Worm (Caenorhabditis elegans) whole organism, L2 larva: Measurements from ENCODE around the gene lgmn-1.

Experiments used
- C34F6.9 ChIP-seq: fragments of 150-350 bp; optimal IDR thresholded peaks from 2 replicates; lab custom pipeline; 2014; ENCODE audit warnings: missing biosample characterization, missing genetic modification characterization
- F13H6.1 ChIP-seq: sonication (generic microtip); optimal IDR thresholded peaks from 2 replicates; lab custom pipeline; 2016; ENCODE audit warnings: missing genetic modification characterization, missing compliant biosample characterization
- Y55F3AM.14 ChIP-seq: fragments of 200-800 bp; sonication (Bioruptor generic); optimal IDR thresholded peaks from 2 replicates; lab custom pipeline; 2018; ENCODE audit warnings: mild to moderate bottlenecking, missing genetic modification characterization, missing compliant biosample characterization
- ZK546.5 ChIP-seq: sonication (generic microtip); optimal IDR thresholded peaks from 2 replicates; lab custom pipeline; 2017; ENCODE audit warnings: missing biosample characterization, missing genetic modification characterization
- alr-1 ChIP-seq: fragments of 150-350 bp; optimal IDR thresholded peaks from 2 replicates; lab custom pipeline; 2014; ENCODE audit warnings: missing biosample characterization, missing genetic modification characterization
- aly-2 ChIP-seq: fragments of 150-350 bp; optimal IDR thresholded peaks from 2 replicates; lab custom pipeline; 2014; ENCODE audit warnings: missing biosample characterization, missing genetic modification characterization
- ama-1 ChIP-seq: fragments of 150-350 bp; optimal IDR thresholded peaks from 2 replicates; lab custom pipeline; 2018; ENCODE audit warnings: inconsistent platforms
- blmp-1 ChIP-seq: sonication (generic microtip); optimal IDR thresholded peaks from 2 replicates; lab custom pipeline; 2017; ENCODE audit warnings: missing genetic modification characterization, mild to moderate bottlenecking, missing compliant biosample characterization, antibody characterized with exemption, moderate library complexity; ENCODE audit not compliant: insufficient read depth
- ceh-16 ChIP-seq: fragments of 150-350 bp; optimal IDR thresholded peaks from 2 replicates; lab custom pipeline; 2014; ENCODE audit warnings: missing biosample characterization, missing genetic modification characterization
- dmd-4 ChIP-seq: sonication (generic microtip); optimal IDR thresholded peaks from 2 replicates; lab custom pipeline; 2017; ENCODE audit warnings: missing biosample characterization, missing genetic modification characterization
- egl-27 ChIP-seq: sonication (generic microtip); optimal IDR thresholded peaks from 3 replicates; lab custom pipeline; 2017; ENCODE audit warnings: missing biosample characterization, missing genetic modification reagents, missing genetic modification characterization
- elt-1 ChIP-seq: fragments of 150-350 bp; optimal IDR thresholded peaks from 2 replicates; lab custom pipeline; 2014; ENCODE audit warnings: missing biosample characterization, missing genetic modification characterization
- elt-3 ChIP-seq: sonication (generic microtip); optimal IDR thresholded peaks from 2 replicates; lab custom pipeline; 2017; ENCODE audit warnings: missing biosample characterization, missing genetic modification characterization
- fos-1 ChIP-seq: fragments of 150-350 bp; optimal IDR thresholded peaks from 2 replicates; lab custom pipeline; 2014; ENCODE audit warnings: missing biosample characterization, missing genetic modification characterization
- gmeb-1 ChIP-seq: fragments of 150-350 bp; optimal IDR thresholded peaks from 2 replicates; lab custom pipeline; 2014; ENCODE audit warnings: missing biosample characterization, missing genetic modification characterization
- lin-11 ChIP-seq: fragments of 150-350 bp; sonication (generic microtip); optimal IDR thresholded peaks from 2 replicates; lab custom pipeline; 2014; ENCODE audit warnings: missing biosample characterization, missing genetic modification characterization, inconsistent platforms, mixed read lengths
- lin-13 ChIP-seq: fragments of 150-350 bp; optimal IDR thresholded peaks from 2 replicates; lab custom pipeline; 2014; ENCODE audit warnings: missing biosample characterization, missing genetic modification reagents, missing genetic modification characterization
- lin-39 ChIP-seq: fragments of 150-350 bp; optimal IDR thresholded peaks from 2 replicates; lab custom pipeline; 2014; ENCODE audit warnings: missing biosample characterization, missing genetic modification reagents, missing genetic modification characterization
- lsy-2 ChIP-seq, 2 experiments: fragments of 150-350 bp in 1 of 2; sonication (generic microtip) in 1 of 2; optimal IDR thresholded peaks; 2 replicates each; lab custom pipeline; 2014 to 2017; ENCODE audit warnings: missing biosample characterization in 2 of 2, missing genetic modification characterization in 2 of 2
- mbf-1 ChIP-seq: sonication (generic microtip); optimal IDR thresholded peaks from 2 replicates; lab custom pipeline; 2017; ENCODE audit warnings: missing biosample characterization, missing genetic modification characterization
- mdl-1 ChIP-seq, 2 experiments: fragments of 150-350 bp in 1 of 2; sonication (generic microtip) in 1 of 2; optimal IDR thresholded peaks; 2 replicates each; lab custom pipeline; 2017; ENCODE audit warnings: missing biosample characterization in 2 of 2, missing genetic modification characterization in 2 of 2
- nhr-12 ChIP-seq: fragments of 150-350 bp; optimal IDR thresholded peaks from 2 replicates; lab custom pipeline; 2014; ENCODE audit warnings: missing biosample characterization, missing genetic modification characterization
- nhr-21 ChIP-seq: fragments of 150-350 bp; optimal IDR thresholded peaks from 2 replicates; lab custom pipeline; 2014; ENCODE audit warnings: missing biosample characterization, missing genetic modification characterization
- nhr-237 ChIP-seq: fragments of 150-350 bp; optimal IDR thresholded peaks from 2 replicates; lab custom pipeline; 2014; ENCODE audit warnings: missing biosample characterization, missing genetic modification characterization
- nhr-25 ChIP-seq: fragments of 150-350 bp; sonication (generic microtip); optimal IDR thresholded peaks from 3 replicates; lab custom pipeline; 2014; ENCODE audit warnings: missing biosample characterization, missing genetic modification characterization
- nhr-77 ChIP-seq: fragments of 150-350 bp; optimal IDR thresholded peaks from 2 replicates; lab custom pipeline; 2014; ENCODE audit warnings: missing biosample characterization, missing genetic modification characterization
- peb-1 ChIP-seq: fragments of 150-350 bp; optimal IDR thresholded peaks from 2 replicates; lab custom pipeline; 2014; ENCODE audit warnings: missing biosample characterization, missing genetic modification characterization
- sem-4 ChIP-seq: fragments of 150-350 bp; optimal IDR thresholded peaks from 2 replicates; lab custom pipeline; 2014; ENCODE audit warnings: missing biosample characterization, missing genetic modification reagents, missing genetic modification characterization
- skn-1 ChIP-seq: sonication (generic microtip); optimal IDR thresholded peaks from 2 replicates; lab custom pipeline; 2017; ENCODE audit warnings: missing biosample characterization, missing genetic modification characterization
- sma-3 ChIP-seq: sonication (generic microtip); optimal IDR thresholded peaks from 2 replicates; lab custom pipeline; 2016; ENCODE audit warnings: missing genetic modification reagents, missing genetic modification characterization, missing compliant biosample characterization
- sma-9 ChIP-seq, 2 experiments: fragments of 150-350 bp in 1 of 2; sonication (generic microtip) in 1 of 2; optimal IDR thresholded peaks; 2 replicates each; lab custom pipeline; 2014 to 2016; ENCODE audit warnings: missing genetic modification characterization in 2 of 2, mild to moderate bottlenecking in 1 of 2, missing biosample characterization in 1 of 2, missing compliant biosample characterization in 1 of 2, missing genetic modification reagents in 1 of 2, moderate library complexity in 1 of 2
- snpc-4 ChIP-seq: fragments of 150-350 bp; optimal IDR thresholded peaks from 2 replicates; lab custom pipeline; 2014; ENCODE audit warnings: missing biosample characterization, missing genetic modification characterization
- unc-39 ChIP-seq: fragments of 150-350 bp; optimal IDR thresholded peaks from 2 replicates; lab custom pipeline; 2014; ENCODE audit warnings: missing biosample characterization, missing genetic modification characterization
- unc-55 ChIP-seq: fragments of 150-350 bp; sonication (generic microtip); optimal IDR thresholded peaks from 3 replicates; lab custom pipeline; 2014; ENCODE audit warnings: missing biosample characterization, missing genetic modification reagents, missing genetic modification characterization
- zag-1 ChIP-seq: fragments of 150-350 bp; optimal IDR thresholded peaks from 2 replicates; lab custom pipeline; 2014; ENCODE audit warnings: missing biosample characterization, missing genetic modification characterization
- ztf-1 ChIP-seq: fragments of 200-800 bp; sonication (Bioruptor generic); conservative IDR thresholded peaks from 2 replicates; pipeline ENCODE4 v1.3.6; 2022; ENCODE audit warnings: missing genetic modification characterization, missing compliant biosample characterization
- ztf-11 ChIP-seq: sonication (generic microtip); optimal IDR thresholded peaks from 2 replicates; lab custom pipeline; 2017; ENCODE audit warnings: missing biosample characterization, missing genetic modification characterization
- ztf-4 ChIP-seq: fragments of 150-350 bp; optimal IDR thresholded peaks from 2 replicates; lab custom pipeline; 2014; ENCODE audit warnings: missing biosample characterization, missing genetic modification characterization

lgmn-1 gene

ce11 chrV:12503494-12503893, 9.4 kb upstream of the lgmn-1 start, which contains the start of gene T28H10.1:
T28H10.1 (plus strand) TSS chrV:12503794.
- TF ChIP-seq C34F6.9 (tag; lab: Kevin White, UChicago) (no peak), ztf-4 (tag; lab: Kevin White, UChicago) (no peak), lsy-2 (tag; optimal IDR thresholded peaks at IDR 0.05; lab: Kevin White, UChicago) (no peak), zag-1 (tag; lab: Kevin White, UChicago) (no peak), ztf-1 (no peak), ceh-16 (tag; lab: Kevin White, UChicago) (no peak)

- TF ChIP-seq aly-2 (tag; lab: Kevin White, UChicago) (no peak), nhr-77 (tag; lab: Kevin White, UChicago) (no peak), dmd-4 (tag; lab: Kevin White, UChicago) (no peak), lin-13 (GFP tag; lab: Kevin White, UChicago) (no peak), sma-3 (GFP tag; lab: Kevin White, UChicago) (no peak), unc-39 (tag; lab: Kevin White, UChicago) (no peak)
These were observed 7.1 kb upstream of the lgmn-1 start for ce11 chrV:12505730-12506129.

ce11 chrV:12506185-12506584, 6.7 kb upstream of the lgmn-1 start, which contains the start of gene nlp-46:
nlp-46 (minus strand) TSS chrV:12506285.
- TF ChIP-seq nhr-12 (tag; lab: Kevin White, UChicago) (no peak), sem-4 (tag; lab: Kevin White, UChicago) (no peak), ztf-1 (no peak), ZK546.5 (no peak), ztf-4 (tag; lab: Kevin White, UChicago) (no peak), C34F6.9 (tag; lab: Kevin White, UChicago) (no peak), egl-27 (no peak), peb-1 (tag; lab: Kevin White, UChicago) (no peak), ztf-11 (tag; lab: Kevin White, UChicago) (no peak), lin-39 (tag; lab: Kevin White, UChicago) (no peak), ceh-16 (tag; lab: Kevin White, UChicago) (no peak), skn-1 (tag; lab: Kevin White, UChicago) (no peak), alr-1 (no peak), lin-11 (tag; lab: Kevin White, UChicago) (no peak), nhr-25 (tag; lab: Kevin White, UChicago) (no peak), mdl-1 (tag; optimal IDR thresholded peaks at IDR 0.05; lab: Kevin White, UChicago) (no peak), gmeb-1 (tag; lab: Kevin White, UChicago) (no peak), unc-55 (GFP tag; lab: Kevin White, UChicago) (no peak)

ce11 chrV:12509922-12510582, 2.8 kb upstream of the lgmn-1 start:
- TF ChIP-seq Y55F3AM.14 = peak; percentile 12

ce11 chrV:12511946-12512345, 910 bp upstream of the lgmn-1 start:
- TF ChIP-seq lin-11 (tag; lab: Kevin White, UChicago) = no peak
- TF ChIP-seq sma-9 (GFP tag; optimal IDR thresholded peaks at IDR 0.05; lab: Kevin White, UChicago) = peak; percentile 56
- TF ChIP-seq sma-9 (tag; optimal IDR thresholded peaks at IDR 0.05; lab: Kevin White, UChicago) = no peak
- peak; percentile 9 for TF ChIP-seq fos-1 (tag; lab: Kevin White, UChicago)

ce11 chrV:12513900-12514299, 1.0 kb downstream of the lgmn-1 start:
- no peak for TF ChIP-seq ztf-4 (tag; lab: Kevin White, UChicago)
- no peak for TF ChIP-seq lsy-2 (tag; optimal IDR thresholded peaks at IDR 0.05; lab: Kevin White, UChicago)
- TF ChIP-seq sma-3 (GFP tag; lab: Kevin White, UChicago) = no peak
- TF ChIP-seq egl-27 = no peak
- TF ChIP-seq dmd-4 (tag; lab: Kevin White, UChicago) = no peak
- TF ChIP-seq C34F6.9 (tag; lab: Kevin White, UChicago) = no peak
- TF ChIP-seq ama-1 (lab: Kevin White, UChicago) = no peak
- TF ChIP-seq nhr-237 (tag; lab: Kevin White, UChicago) = no peak
- TF ChIP-seq F13H6.1 (tag; lab: Kevin White, UChicago) = peak; percentile 12
- no peak for TF ChIP-seq peb-1 (tag; lab: Kevin White, UChicago)
- TF ChIP-seq blmp-1 (tag; lab: Kevin White, UChicago) = no peak
- no peak for TF ChIP-seq alr-1
- TF ChIP-seq sma-9 (GFP tag; optimal IDR thresholded peaks at IDR 0.05; lab: Kevin White, UChicago) = peak; percentile 39
- TF ChIP-seq sma-9 (tag; optimal IDR thresholded peaks at IDR 0.05; lab: Kevin White, UChicago) = no peak
- TF ChIP-seq mbf-1 (tag; lab: Kevin White, UChicago) = no peak
- TF ChIP-seq nhr-21 (tag; lab: Kevin White, UChicago) = no peak
- no peak for TF ChIP-seq snpc-4 (tag; lab: Kevin White, UChicago)
- no peak for TF ChIP-seq elt-1 (tag; lab: Kevin White, UChicago)
- peak; percentile 2 for TF ChIP-seq fos-1 (tag; lab: Kevin White, UChicago)
- no peak for TF ChIP-seq elt-3 (tag; lab: Kevin White, UChicago)
